Fruit fly (Drosophila melanogaster) whole organism, wandering third instar larva: ENCODE results near the gene Bug22.
A peak's percentile ranks its signal among the peaks of the same experiment; 100 is the strongest.

Source experiments
- Abd-B ChIP-seq: fragments of >200 bp; optimal IDR thresholded peaks from 2 replicates; lab custom pipeline; 2017; ENCODE audit warnings: missing biosample characterization, missing genetic modification characterization
- CG9705 ChIP-seq: fragments of 200-800 bp; sonication (Bioruptor generic); optimal IDR thresholded peaks from 2 replicates; lab custom pipeline; 2018; ENCODE audit warnings: missing biosample characterization, mild to moderate bottlenecking, missing genetic modification characterization
- CrebA ChIP-seq: fragments of 200-800 bp; sonication (Bioruptor generic); optimal IDR thresholded peaks from 2 replicates; lab custom pipeline; 2016; ENCODE audit warnings: missing biosample characterization, mild to moderate bottlenecking, missing genetic modification characterization, borderline replicate concordance
- Dfd ChIP-seq: fragments of >200 bp; optimal IDR thresholded peaks from 2 replicates; lab custom pipeline; 2017; ENCODE audit warnings: missing biosample characterization, missing genetic modification characterization
- HLH106 ChIP-seq: fragments of 200-800 bp; optimal IDR thresholded peaks from 3 replicates; lab custom pipeline; 2019; ENCODE audit warnings: missing biosample characterization, mild to moderate bottlenecking, missing genetic modification characterization, moderate library complexity
- Hnf4 ChIP-seq: fragments of 200-800 bp; sonication (Bioruptor generic); optimal IDR thresholded peaks from 2 replicates; lab custom pipeline; 2016; ENCODE audit warnings: missing biosample characterization, mild to moderate bottlenecking, missing genetic modification characterization
- Hr78 ChIP-seq: fragments of >200 bp; optimal IDR thresholded peaks from 2 replicates; lab custom pipeline; 2017; ENCODE audit warnings: missing biosample characterization, missing genetic modification characterization
- Hr83 ChIP-seq: fragments of 200-300 bp; sonication (Bioruptor generic); optimal IDR thresholded peaks from 2 replicates; lab custom pipeline; 2016; ENCODE audit warnings: missing biosample characterization, mild to moderate bottlenecking, missing genetic modification characterization, moderate library complexity; ENCODE audit not compliant: poor library complexity, severe bottlenecking
- Jra ChIP-seq: sonication (Bioruptor generic); optimal IDR thresholded peaks from 2 replicates; lab custom pipeline; 2016; ENCODE audit warnings: missing biosample characterization, missing genetic modification characterization
- Mio ChIP-seq: sonication (Bioruptor generic); optimal IDR thresholded peaks from 2 replicates; lab custom pipeline; 2016; ENCODE audit warnings: missing biosample characterization, missing genetic modification characterization
- Myc ChIP-seq: fragments of >200 bp; optimal IDR thresholded peaks from 2 replicates; lab custom pipeline; 2017
- N ChIP-seq: fragments of >200 bp; optimal IDR thresholded peaks from 2 replicates; lab custom pipeline; 2018; ENCODE audit warnings: missing biosample characterization, missing external identifiers, missing genetic modification characterization
- OdsH ChIP-seq: fragments of 200-800 bp; sonication (Bioruptor generic); optimal IDR thresholded peaks from 2 replicates; lab custom pipeline; 2016; ENCODE audit warnings: missing biosample characterization, mild to moderate bottlenecking, missing genetic modification characterization
- Rel ChIP-seq, 2 experiments: fragments of 200-800 bp; sonication (Bioruptor generic) in 1 of 2; optimal IDR thresholded peaks; 2 replicates in 1 of 2; 3 replicates in 1 of 2; lab custom pipeline; 2016 to 2019; ENCODE audit warnings: mild to moderate bottlenecking in 2 of 2, missing biosample characterization in 2 of 2, missing genetic modification characterization in 2 of 2, moderate library complexity in 1 of 2
- Sp1 ChIP-seq: fragments of 200-800 bp; sonication (Bioruptor generic); optimal IDR thresholded peaks from 3 replicates; lab custom pipeline; 2019; ENCODE audit warnings: missing biosample characterization, mild to moderate bottlenecking, missing genetic modification characterization, moderate library complexity
- br ChIP-seq: fragments of 200-800 bp; sonication (Bioruptor generic); optimal IDR thresholded peaks from 2 replicates; lab custom pipeline; 2016; ENCODE audit warnings: missing biosample characterization, missing genetic modification characterization
- brk ChIP-seq: fragments of 200-800 bp; sonication (Bioruptor generic); optimal IDR thresholded peaks from 2 replicates; lab custom pipeline; 2016; ENCODE audit warnings: missing biosample characterization, mild to moderate bottlenecking, missing genetic modification characterization
- dl ChIP-seq, 2 experiments: fragments of 175-275, 200-275 bp in 1 of 2; fragments of 200-275 bp in 1 of 2; sonication (Bioruptor generic); optimal IDR thresholded peaks; lab custom pipeline; 2018; ENCODE audit warnings: mild to moderate bottlenecking in 2 of 2, missing biosample characterization in 2 of 2, missing genetic modification characterization in 2 of 2, moderate library complexity in 2 of 2; ENCODE audit not compliant: partially characterized antibody in 2 of 2, insufficient read depth in 1 of 2
- dmrt93B ChIP-seq: fragments of 200-800 bp; sonication (Bioruptor generic); optimal IDR thresholded peaks from 2 replicates; lab custom pipeline; 2018; ENCODE audit warnings: missing biosample characterization, mild to moderate bottlenecking, missing genetic modification characterization
- dsf ChIP-seq: sonication (Bioruptor generic); optimal IDR thresholded peaks from 2 replicates; lab custom pipeline; 2016; ENCODE audit warnings: missing biosample characterization, missing genetic modification characterization, borderline replicate concordance
- ey ChIP-seq: fragments of 200-800 bp; sonication (Bioruptor generic); optimal IDR thresholded peaks from 2 replicates; lab custom pipeline; 2016; ENCODE audit warnings: missing biosample characterization, missing genetic modification characterization
- foxo ChIP-seq, 2 experiments: fragments of 200-800 bp; sonication (Bioruptor generic); optimal IDR thresholded peaks; 2 replicates in 1 of 2; 3 replicates in 1 of 2; lab custom pipeline; 2016 to 2017; ENCODE audit warnings: missing biosample characterization in 2 of 2, missing genetic modification characterization in 2 of 2
- fru ChIP-seq: fragments of 200-800 bp; sonication (Bioruptor generic); optimal IDR thresholded peaks from 3 replicates; lab custom pipeline; 2016; ENCODE audit warnings: missing biosample characterization, mild to moderate bottlenecking, missing genetic modification characterization
- h ChIP-seq: fragments of 200-800 bp; sonication (Bioruptor generic); optimal IDR thresholded peaks from 3 replicates; lab custom pipeline; 2016; ENCODE audit warnings: missing biosample characterization, mild to moderate bottlenecking, missing genetic modification characterization
- jim ChIP-seq: fragments of 175-275, 200-325 bp; sonication (Bioruptor generic); optimal IDR thresholded peaks from 2 replicates; lab custom pipeline; 2016; ENCODE audit warnings: missing biosample characterization, mild to moderate bottlenecking, missing genetic modification characterization
- lola ChIP-seq: fragments of >200 bp; optimal IDR thresholded peaks from 2 replicates; lab custom pipeline; 2017; ENCODE audit warnings: missing biosample characterization, missing genetic modification characterization
- psq ChIP-seq: fragments of 200-800 bp; sonication (Bioruptor generic); optimal IDR thresholded peaks from 3 replicates; lab custom pipeline; 2017; ENCODE audit warnings: missing biosample characterization, mild to moderate bottlenecking, missing genetic modification characterization, moderate library complexity
- rgr ChIP-seq: fragments of 200-800 bp; sonication (Bioruptor generic); optimal IDR thresholded peaks from 3 replicates; lab custom pipeline; 2016; ENCODE audit warnings: missing biosample characterization, mild to moderate bottlenecking, missing genetic modification characterization
- sage ChIP-seq: fragments of 200-800 bp; sonication (Bioruptor generic); optimal IDR thresholded peaks from 2 replicates; lab custom pipeline; 2016; ENCODE audit warnings: missing biosample characterization, mild to moderate bottlenecking, missing genetic modification characterization
- sv ChIP-seq: fragments of 200-800 bp; sonication (Bioruptor generic); optimal IDR thresholded peaks from 3 replicates; lab custom pipeline; 2016; ENCODE audit warnings: missing biosample characterization, missing genetic modification characterization
- tai ChIP-seq: sonication (Bioruptor generic); optimal IDR thresholded peaks from 2 replicates; lab custom pipeline; 2016; ENCODE audit warnings: missing biosample characterization, missing genetic modification characterization
- usp ChIP-seq: fragments of >200 bp; optimal IDR thresholded peaks from 2 replicates; lab custom pipeline; 2017; ENCODE audit warnings: missing biosample characterization, missing genetic modification characterization
- woc ChIP-seq: sonication (Bioruptor generic); optimal IDR thresholded peaks from 2 replicates; lab custom pipeline; 2016; ENCODE audit warnings: missing biosample characterization, mild to moderate bottlenecking, missing genetic modification characterization

The Bug22 gene

dm6 chr2L:10437317-10437716, 6.6 kb upstream of the Bug22 start, which contains the start of gene STUB1:
STUB1 (plus strand) TSS chr2L:10437548.
- no peak for TF ChIP-seq Rel (GFP tag; optimal IDR thresholded peaks at IDR 0.05; lab: Kevin White, UChicago)
- no peak for TF ChIP-seq Rel (tag; optimal IDR thresholded peaks at IDR 0.05; lab: Kevin White, UChicago)
- TF ChIP-seq woc (GFP tag; lab: Kevin White, UChicago): peak; percentile 17
- TF ChIP-seq Hr83 (GFP tag; lab: Kevin White, UChicago): peak; percentile 59
- peak; percentile 55 for TF ChIP-seq Jra (GFP tag; lab: Kevin White, UChicago)
- peak; percentile 70 for TF ChIP-seq Hnf4 (GFP tag; lab: Kevin White, UChicago)
- TF ChIP-seq dmrt93B (GFP tag; lab: Kevin White, UChicago): no peak
- TF ChIP-seq, all 38 proteins: peak for 4

DNA sequence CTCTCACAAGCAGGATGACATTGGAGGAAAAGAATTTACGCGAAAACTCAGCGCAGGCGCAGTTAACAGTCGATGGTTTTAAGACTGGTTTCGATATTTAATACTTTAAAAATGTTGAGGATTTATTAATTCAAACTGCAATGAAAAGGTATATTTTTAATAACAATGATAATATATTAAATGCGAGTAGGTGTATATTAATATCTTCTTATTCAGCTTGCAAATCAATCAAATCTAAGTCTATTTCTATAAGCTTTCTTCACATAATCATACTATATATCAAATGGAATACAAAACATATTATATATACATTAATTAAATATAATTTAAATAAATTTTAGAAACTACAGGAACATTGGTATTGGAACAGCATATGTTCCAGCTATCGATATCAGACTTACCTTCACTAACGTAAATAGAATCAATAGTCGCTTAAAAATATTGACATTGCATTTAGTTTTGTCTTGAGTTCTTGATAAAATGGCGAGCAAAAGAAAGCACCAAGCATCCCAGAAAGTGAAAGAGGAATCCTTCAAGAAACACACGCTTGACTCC, 5.0 kb upstream of the Bug22 start, which contains the start of the genes TBC1D16 and holn1:
Gene TBC1D16, minus strand, starts transcription at position 51 of the 555 bp plus-strand sequence.
Gene holn1, plus strand, starts transcription at position 390 of the 555 bp plus-strand sequence.
- TF ChIP-seq lola (no peak), Abd-B (GFP tag; lab: Kevin White, UChicago) (no peak), woc (GFP tag; lab: Kevin White, UChicago) (no peak), CG9705 (GFP tag; lab: Kevin White, UChicago) (no peak), dl (GFP tag; optimal IDR thresholded peaks at IDR 0.05; lab: Kevin White, UChicago; ENCODE audit: insufficient read depth in 1 of 2, partially characterized antibody in 2 of 2) (no peak), Hr83 (GFP tag; lab: Kevin White, UChicago) (no peak), sage (no peak), usp (GFP tag; lab: Kevin White, UChicago) (no peak), Mio (no peak), fru (no peak), foxo (GFP tag; optimal IDR thresholded peaks at IDR 0.05; lab: Kevin White, UChicago) (no peak), N (GFP tag; lab: Kevin White, UChicago) (no peak), dsf (no peak), h (GFP tag; lab: Kevin White, UChicago) (no peak), psq (no peak), tai (GFP tag; lab: Kevin White, UChicago) (no peak), Dfd (GFP tag; lab: Kevin White, UChicago) (no peak)

dm6 chr2L:10428528-10428927, 2.2 kb downstream of the Bug22 start, which contains the start of gene CG5188:
CG5188 (plus strand) TSS chr2L:10428829.
- peak; percentile 40 for TF ChIP-seq rgr (GFP tag; lab: Kevin White, UChicago)
- TF ChIP-seq lola: no peak
- TF ChIP-seq Hr83 (GFP tag; lab: Kevin White, UChicago): no peak
- no peak for TF ChIP-seq sv (GFP tag; lab: Kevin White, UChicago)
- no peak for TF ChIP-seq Hr78 (GFP tag; lab: Kevin White, UChicago)
- TF ChIP-seq N (GFP tag; lab: Kevin White, UChicago): no peak
- peak; percentile 51 for TF ChIP-seq HLH106 (tag; lab: Kevin White, UChicago)
- TF ChIP-seq Hnf4 (GFP tag; lab: Kevin White, UChicago): peak; percentile 43
- TF ChIP-seq Rel (GFP tag; optimal IDR thresholded peaks at IDR 0.05; lab: Kevin White, UChicago): no peak
- peak; percentile 82 for TF ChIP-seq Rel (tag; optimal IDR thresholded peaks at IDR 0.05; lab: Kevin White, UChicago)
- no peak for TF ChIP-seq tai (GFP tag; lab: Kevin White, UChicago)
- no peak for TF ChIP-seq Myc (lab: Kevin White, UChicago)
- TF ChIP-seq br: no peak
- TF ChIP-seq OdsH (GFP tag; lab: Kevin White, UChicago): peak; percentile 44
- TF ChIP-seq woc (GFP tag; lab: Kevin White, UChicago): peak; percentile 41
- peak; percentile 72 for TF ChIP-seq psq
- no peak for TF ChIP-seq dsf
- no peak for TF ChIP-seq sage
- peak; percentile 28 for TF ChIP-seq ey (GFP tag; lab: Kevin White, UChicago)
- TF ChIP-seq Sp1 (GFP tag; lab: Kevin White, UChicago): peak; percentile 43
- no peak for TF ChIP-seq dmrt93B (GFP tag; lab: Kevin White, UChicago)
- no peak for TF ChIP-seq fru
- TF ChIP-seq foxo (GFP tag; optimal IDR thresholded peaks at IDR 0.05; lab: Kevin White, UChicago): peak in 1 of 2 experiments; percentile 56

DNA sequence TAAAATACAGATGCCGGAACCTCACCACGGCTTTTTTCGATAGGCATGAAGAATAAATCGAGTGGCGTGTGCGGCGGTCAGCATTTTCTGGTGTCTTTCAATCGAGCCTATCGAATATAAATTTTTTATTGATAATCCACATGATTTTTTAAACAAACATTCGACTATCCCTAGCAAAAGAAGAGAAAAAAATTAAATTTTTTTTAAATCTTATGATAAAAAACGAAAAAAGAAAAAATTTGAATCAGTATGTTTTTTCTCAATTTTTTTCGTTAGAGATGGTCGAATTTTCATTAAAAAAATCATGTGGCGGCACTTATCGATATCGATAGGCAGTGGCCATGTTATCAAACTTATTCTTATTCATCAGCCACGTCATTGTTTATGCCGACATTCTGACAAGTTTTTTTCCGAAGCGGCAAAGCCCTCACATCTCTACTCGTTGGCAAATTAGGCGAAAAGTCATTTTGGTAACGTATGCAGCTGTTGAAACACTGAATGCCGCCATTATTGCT, 4.1 kb downstream of the Bug22 start, which contains the start of the genes SmB and KdelR:
Gene SmB, minus strand, starts transcription at position 94 of the 515 bp plus-strand sequence.
Gene KdelR, plus strand, starts transcription at position 354 of the 515 bp plus-strand sequence.
- TF ChIP-seq CrebA (GFP tag; lab: Kevin White, UChicago): no peak
- TF ChIP-seq foxo (GFP tag; optimal IDR thresholded peaks at IDR 0.05; lab: Kevin White, UChicago): no peak
- peak; percentile 44 for TF ChIP-seq OdsH (GFP tag; lab: Kevin White, UChicago)
- peak; percentile 10 for TF ChIP-seq woc (GFP tag; lab: Kevin White, UChicago)
- no peak for TF ChIP-seq Rel (GFP tag; optimal IDR thresholded peaks at IDR 0.05; lab: Kevin White, UChicago)
- no peak for TF ChIP-seq Rel (tag; optimal IDR thresholded peaks at IDR 0.05; lab: Kevin White, UChicago)
- peak; percentile 5 for TF ChIP-seq dsf
- peak; percentile 42 for TF ChIP-seq brk
- no peak for TF ChIP-seq tai (GFP tag; lab: Kevin White, UChicago)
- no peak for TF ChIP-seq Abd-B (GFP tag; lab: Kevin White, UChicago)
- TF ChIP-seq Hr83 (GFP tag; lab: Kevin White, UChicago): peak; percentile 23
- TF ChIP-seq Sp1 (GFP tag; lab: Kevin White, UChicago): peak; percentile 3
- no peak for TF ChIP-seq Mio
- TF ChIP-seq Dfd (GFP tag; lab: Kevin White, UChicago): no peak
- no peak for TF ChIP-seq jim (GFP tag; lab: Kevin White, UChicago)
- no peak for TF ChIP-seq dl (GFP tag; optimal IDR thresholded peaks at IDR 0.05; lab: Kevin White, UChicago; ENCODE audit: insufficient read depth in 1 of 2, partially characterized antibody in 2 of 2)
- no peak for TF ChIP-seq Hnf4 (GFP tag; lab: Kevin White, UChicago)
- TF ChIP-seq Jra (GFP tag; lab: Kevin White, UChicago): peak; percentile 79
- TF ChIP-seq psq: peak; percentile 44
- TF ChIP-seq h (GFP tag; lab: Kevin White, UChicago): no peak
- peak; percentile 10 for TF ChIP-seq sv (GFP tag; lab: Kevin White, UChicago)
- peak; percentile 34 for TF ChIP-seq ey (GFP tag; lab: Kevin White, UChicago)
- no peak for TF ChIP-seq sage
- no peak for TF ChIP-seq Myc (lab: Kevin White, UChicago)
- TF ChIP-seq CG9705 (GFP tag; lab: Kevin White, UChicago): no peak
- no peak for TF ChIP-seq fru
